Worm (Caenorhabditis elegans) whole organism, early embryonic: ENCODE measurements around the gene crh-2.

ENCODE experiments used
- ama-1 ChIP-seq: fragments of 150-350 bp; optimal IDR thresholded peaks from 2 replicates; lab custom pipeline; 2014
- ceh-36 ChIP-seq: sonication (generic microtip); optimal IDR thresholded peaks from 2 replicates; lab custom pipeline; 2016; ENCODE audit warnings: missing genetic modification characterization, inconsistent platforms, missing compliant biosample characterization
- flt-1 ChIP-seq: fragments of 200-800 bp; sonication (Bioruptor generic); IDR thresholded peaks from 2 replicates; pipeline ENCODE4 v1.3.6; 2022; ENCODE audit warnings: missing genetic modification characterization, missing compliant biosample characterization
- hnd-1 ChIP-seq: sonication (generic microtip); optimal IDR thresholded peaks from 2 replicates; lab custom pipeline; 2016; ENCODE audit warnings: missing genetic modification characterization, missing compliant biosample characterization
- scrt-1 ChIP-seq: fragments of 200-800 bp; sonication (Bioruptor generic); IDR thresholded peaks from 2 replicates; pipeline ENCODE4 v1.3.6; 2022; ENCODE audit warnings: missing genetic modification characterization, missing compliant biosample characterization

ce11 chrII:5150829-5151228 is 36.5 kb downstream of the crh-2 start, which contains the start of gene srb-16:
- no peak for TF ChIP-seq flt-1 (GFP tag; lab: Robert Waterston, UW)
- TF ChIP-seq ama-1 (lab: Kevin White, UChicago) = no peak
- TF ChIP-seq scrt-1 (GFP tag; lab: Robert Waterston, UW) = no peak
- no peak for TF ChIP-seq ceh-36 (tag; lab: Kevin White, UChicago)
- no peak for TF ChIP-seq hnd-1 (tag; lab: Kevin White, UChicago)
